Worm (Caenorhabditis elegans) whole organism, L3 larva: Measurements from ENCODE around the gene C03B1.17.

Experiments
- ZK546.5 ChIP-seq: sonication (generic microtip); optimal IDR thresholded peaks from 2 replicates; lab custom pipeline; 2017; ENCODE audit warnings: missing biosample characterization, missing genetic modification characterization
- nhr-11 ChIP-seq: fragments of 150-350 bp; optimal IDR thresholded peaks from 2 replicates; lab custom pipeline; 2014; ENCODE audit warnings: missing biosample characterization, missing genetic modification characterization
- nhr-25 ChIP-seq: sonication (generic microtip); optimal IDR thresholded peaks from 2 replicates; lab custom pipeline; 2017; ENCODE audit warnings: missing biosample characterization, missing genetic modification characterization
- zag-1 ChIP-seq: fragments of 150-350 bp; optimal IDR thresholded peaks from 2 replicates; lab custom pipeline; 2014; ENCODE audit warnings: missing biosample characterization, missing genetic modification characterization

- no peak for TF ChIP-seq zag-1 (tag; lab: Kevin White, UChicago)
- no peak for TF ChIP-seq ZK546.5 (tag; lab: Kevin White, UChicago)
- TF ChIP-seq nhr-11 (tag; lab: Kevin White, UChicago): no peak
- no peak for TF ChIP-seq nhr-25
Measured at ce11 chrX:6371192-6372116, 2.0 kb upstream of the C03B1.17 start.
